Fruit fly (Drosophila melanogaster) whole organism, embryonic: ENCODE results near the gene CG9449.

Experiments used
- Atf6 ChIP-seq: fragments of 200-800 bp; sonication (Bioruptor generic); IDR thresholded peaks from 2 replicates; pipeline ENCODE4 v1.3.6; 2022; ENCODE audit warnings: missing biosample characterization, missing genetic modification characterization
- B-H2 ChIP-seq: fragments of 200-800 bp; sonication (Bioruptor generic); optimal IDR thresholded peaks from 2 replicates; lab custom pipeline; 2018; ENCODE audit warnings: missing biosample characterization, mild to moderate bottlenecking, missing genetic modification characterization
- CG1603 ChIP-seq: fragments of 200-800 bp; sonication (Bioruptor generic); optimal IDR thresholded peaks from 2 replicates; lab custom pipeline; 2019; ENCODE audit warnings: missing biosample characterization, mild to moderate bottlenecking, missing genetic modification characterization, moderate library complexity
- CG17361 ChIP-seq: fragments of 200-800 bp; sonication (Bioruptor generic); IDR thresholded peaks from 3 replicates; pipeline ENCODE4 v1.3.6; 2022; ENCODE audit warnings: missing biosample characterization, missing genetic modification characterization
- CG17912 ChIP-seq: fragments of 200-800 bp; sonication (Bioruptor generic); optimal IDR thresholded peaks from 2 replicates; lab custom pipeline; 2018; ENCODE audit warnings: missing biosample characterization, mild to moderate bottlenecking, missing genetic modification characterization
- CG3281 ChIP-seq: fragments of 200-800 bp; sonication (Bioruptor generic); optimal IDR thresholded peaks from 3 replicates; lab custom pipeline; 2017; ENCODE audit warnings: missing biosample characterization, mild to moderate bottlenecking, missing genetic modification characterization
- CG33557 ChIP-seq: fragments of 200-800 bp; sonication (Bioruptor generic); optimal IDR thresholded peaks from 2 replicates; lab custom pipeline; 2019; ENCODE audit warnings: missing biosample characterization, mild to moderate bottlenecking, missing genetic modification characterization, moderate library complexity
- CG3847 ChIP-seq: fragments of 200-800 bp; sonication (Bioruptor generic); IDR thresholded peaks from 2 replicates; pipeline ENCODE4 v1.3.6; 2022; ENCODE audit warnings: missing biosample characterization, missing genetic modification characterization
- CG43689 ChIP-seq: fragments of 200-800 bp; sonication (Bioruptor generic); IDR thresholded peaks from 2 replicates; pipeline ENCODE4 v1.3.6; 2022; ENCODE audit warnings: missing biosample characterization, missing genetic modification characterization
- CG4707 ChIP-seq: fragments of 200-800 bp; sonication (Bioruptor generic); optimal IDR thresholded peaks from 2 replicates; lab custom pipeline; 2018; ENCODE audit warnings: missing biosample characterization, mild to moderate bottlenecking, missing genetic modification characterization, moderate library complexity
- CG6689 ChIP-seq: fragments of 200-800 bp; sonication (Bioruptor generic); IDR thresholded peaks from 2 replicates; pipeline ENCODE4 v1.3.6; 2022; ENCODE audit warnings: missing biosample characterization, missing genetic modification characterization
- CG7372 ChIP-seq: fragments of 200-800 bp; sonication (Bioruptor generic); IDR thresholded peaks from 2 replicates; pipeline ENCODE4 v1.3.6; 2022; ENCODE audit warnings: missing biosample characterization, missing genetic modification characterization
- CG7928 ChIP-seq: fragments of 200-800 bp; sonication (Bioruptor generic); optimal IDR thresholded peaks from 2 replicates; lab custom pipeline; 2017; ENCODE audit warnings: missing biosample characterization, mild to moderate bottlenecking, missing genetic modification characterization
- CG9215 ChIP-seq: fragments of 200-800 bp; sonication (Bioruptor generic); IDR thresholded peaks from 2 replicates; pipeline ENCODE4 v1.3.6; 2022; ENCODE audit warnings: missing biosample characterization, missing genetic modification characterization
- CG9727 ChIP-seq: fragments of 200-800 bp; sonication (Bioruptor generic); optimal IDR thresholded peaks from 3 replicates; lab custom pipeline; 2017; ENCODE audit warnings: missing biosample characterization, mild to moderate bottlenecking, missing genetic modification characterization
- CTCF ChIP-seq: fragments of 200-800 bp; sonication (Bioruptor generic); optimal IDR thresholded peaks from 2 replicates; lab custom pipeline; 2017; ENCODE audit warnings: missing biosample characterization, mild to moderate bottlenecking, missing genetic modification characterization, moderate library complexity
- Hmx ChIP-seq: fragments of 200-800 bp; sonication (Bioruptor generic); optimal IDR thresholded peaks from 2 replicates; lab custom pipeline; 2016; ENCODE audit warnings: missing biosample characterization, missing genetic modification characterization
- Hr78 ChIP-seq, 2 experiments: fragments of 200-800 bp in 1 of 2; fragments of >200 bp in 1 of 2; sonication (Bioruptor generic) in 1 of 2; optimal IDR thresholded peaks; 2 replicates each; lab custom pipeline; 2017 to 2019; ENCODE audit warnings: missing biosample characterization in 2 of 2, missing genetic modification characterization in 2 of 2, mild to moderate bottlenecking in 1 of 2, moderate library complexity in 1 of 2
- Lhr ChIP-seq: fragments of 200-800 bp; sonication (Bioruptor generic); optimal IDR thresholded peaks from 3 replicates; lab custom pipeline; 2017; ENCODE audit warnings: mild to moderate bottlenecking, missing biosample characterization, missing genetic modification reagents, missing genetic modification characterization
- Lpt ChIP-seq: fragments of >200 bp; optimal IDR thresholded peaks from 2 replicates; lab custom pipeline; 2018; ENCODE audit warnings: missing biosample characterization, missing genetic modification characterization
- Mes4 ChIP-seq: fragments of 200-800 bp; sonication (Bioruptor generic); optimal IDR thresholded peaks from 2 replicates; lab custom pipeline; 2016; ENCODE audit warnings: missing biosample characterization, missing genetic modification characterization
- NC2α ChIP-seq: fragments of 200-800 bp; sonication (Bioruptor generic); optimal IDR thresholded peaks from 2 replicates; lab custom pipeline; 2016; ENCODE audit warnings: missing biosample characterization, missing genetic modification characterization
- NC2β ChIP-seq: fragments of 200-800 bp; sonication (Bioruptor generic); optimal IDR thresholded peaks from 2 replicates; lab custom pipeline; 2016; ENCODE audit warnings: missing biosample characterization, missing genetic modification characterization
- NFAT ChIP-seq: fragments of 200-800 bp; sonication (Bioruptor generic); IDR thresholded peaks from 2 replicates; pipeline ENCODE4 v1.3.6; 2022; ENCODE audit warnings: missing biosample characterization, missing genetic modification characterization
- Oaz ChIP-seq: fragments of 200-800 bp; sonication (Bioruptor generic); IDR thresholded peaks from 2 replicates; pipeline ENCODE4 v1.3.6; 2022; ENCODE audit warnings: missing biosample characterization, missing genetic modification characterization
- Sry-β ChIP-seq: fragments of 200-800 bp; sonication (Bioruptor generic); optimal IDR thresholded peaks from 2 replicates; lab custom pipeline; 2018; ENCODE audit warnings: missing biosample characterization, mild to moderate bottlenecking, missing genetic modification characterization, moderate library complexity
- Vsx1 ChIP-seq: fragments of 200-800 bp; sonication (Bioruptor generic); optimal IDR thresholded peaks from 2 replicates; lab custom pipeline; 2017; ENCODE audit warnings: missing biosample characterization, mild to moderate bottlenecking, missing genetic modification characterization, missing genetic modification reagents
- Xrp1 ChIP-seq: fragments of 200-800 bp; sonication (Bioruptor generic); IDR thresholded peaks from 2 replicates; pipeline ENCODE4 v1.3.6; 2022; ENCODE audit warnings: missing biosample characterization, missing genetic modification characterization
- aop ChIP-seq: fragments of 200-800 bp; sonication (Bioruptor generic); IDR thresholded peaks from 2 replicates; pipeline ENCODE4 v1.3.6; 2022; ENCODE audit warnings: missing biosample characterization, missing genetic modification characterization
- bab2 ChIP-seq: fragments of 200-800 bp; sonication (Bioruptor generic); optimal IDR thresholded peaks from 2 replicates; lab custom pipeline; 2016; ENCODE audit warnings: missing biosample characterization, missing genetic modification characterization
- btn ChIP-seq: fragments of 200-800 bp; sonication (Bioruptor generic); optimal IDR thresholded peaks from 2 replicates; lab custom pipeline; 2016; ENCODE audit warnings: missing biosample characterization, missing genetic modification characterization
- gcm ChIP-seq: fragments of 200-800 bp; sonication (Bioruptor generic); optimal IDR thresholded peaks from 2 replicates; lab custom pipeline; 2019; ENCODE audit warnings: missing biosample characterization, mild to moderate bottlenecking, missing genetic modification characterization, moderate library complexity
- gcm2 ChIP-seq: fragments of 200-800 bp; sonication (Bioruptor generic); optimal IDR thresholded peaks from 2 replicates; lab custom pipeline; 2016; ENCODE audit warnings: missing biosample characterization, missing genetic modification characterization
- hkb ChIP-seq, 2 experiments: fragments of 200-800 bp in 1 of 2; fragments of >200 bp in 1 of 2; sonication (Bioruptor generic) in 1 of 2; IDR thresholded peaks in 1 of 2; optimal IDR thresholded peaks in 1 of 2; 2 replicates each; pipeline versions ENCODE4 v1.3.6 to Lab custom; 2017 to 2022; ENCODE audit warnings: missing biosample characterization in 1 of 2, missing genetic modification characterization in 1 of 2
- ind ChIP-seq: fragments of 200-800 bp; sonication (Bioruptor generic); optimal IDR thresholded peaks from 3 replicates; lab custom pipeline; 2016; ENCODE audit warnings: missing biosample characterization, missing genetic modification characterization
- knrl ChIP-seq: fragments of 200-800 bp; sonication (Bioruptor generic); IDR thresholded peaks from 3 replicates; pipeline ENCODE4 v1.3.6; 2022; ENCODE audit warnings: missing biosample characterization, missing genetic modification characterization; ENCODE audit not compliant: partially characterized antibody
- lab ChIP-seq: fragments of 200-800 bp; sonication (Bioruptor generic); optimal IDR thresholded peaks from 3 replicates; lab custom pipeline; 2017; ENCODE audit warnings: missing biosample characterization, missing genetic modification characterization, mild to moderate bottlenecking, moderate library complexity, missing genetic modification reagents
- lov ChIP-seq, 2 experiments: fragments of 200-800 bp in 1 of 2; fragments of >200 bp in 1 of 2; sonication (Bioruptor generic) in 1 of 2; IDR thresholded peaks in 1 of 2; optimal IDR thresholded peaks in 1 of 2; 2 replicates in 1 of 2; 3 replicates in 1 of 2; pipeline versions ENCODE4 v1.3.6 to Lab custom; 2017 to 2022; ENCODE audit warnings: missing biosample characterization in 1 of 2, missing genetic modification characterization in 1 of 2
- maf-S ChIP-seq: fragments of 200-800 bp; sonication (Bioruptor generic); optimal IDR thresholded peaks from 2 replicates; lab custom pipeline; 2016; ENCODE audit warnings: missing biosample characterization, missing genetic modification characterization
- nau ChIP-seq: fragments of 200-800 bp; sonication (Bioruptor generic); optimal IDR thresholded peaks from 3 replicates; lab custom pipeline; 2017; ENCODE audit warnings: missing biosample characterization, mild to moderate bottlenecking, missing genetic modification characterization, missing genetic modification reagents
- pan ChIP-seq, 4 experiments: fragments of >200 bp in 3 of 4; fragments of 200-800 bp in 1 of 4; sonication (Bioruptor generic) in 1 of 4; optimal IDR thresholded peaks in 3 of 4; IDR thresholded peaks in 1 of 4; 2 replicates each; pipeline versions ENCODE4 v1.3.6 to Lab custom; 2017 to 2022; ENCODE audit warnings: missing biosample characterization in 2 of 4, missing genetic modification characterization in 2 of 4, mixed read lengths in 1 of 4
- pfk ChIP-seq: fragments of 200-800 bp; sonication (Bioruptor generic); optimal IDR thresholded peaks from 2 replicates; lab custom pipeline; 2018; ENCODE audit warnings: missing biosample characterization, mild to moderate bottlenecking, missing genetic modification characterization, moderate library complexity
- pros ChIP-seq: fragments of 200-800 bp; sonication (Bioruptor generic); optimal IDR thresholded peaks from 3 replicates; lab custom pipeline; 2019; ENCODE audit warnings: missing biosample characterization, mild to moderate bottlenecking, missing genetic modification characterization, moderate library complexity
- repo ChIP-seq: fragments of 200-800 bp; sonication (Bioruptor generic); optimal IDR thresholded peaks from 2 replicates; lab custom pipeline; 2016; ENCODE audit warnings: missing biosample characterization, missing genetic modification characterization
- salm ChIP-seq: fragments of 200-800 bp; sonication (Bioruptor generic); optimal IDR thresholded peaks from 2 replicates; lab custom pipeline; 2018; ENCODE audit warnings: missing biosample characterization, mild to moderate bottlenecking, missing genetic modification characterization
- sc ChIP-seq, 3 experiments: fragments of >200 bp in 2 of 3; fragments of 200-800 bp in 1 of 3; sonication (Bioruptor generic) in 1 of 3; optimal IDR thresholded peaks; 2 replicates in 2 of 3; 3 replicates in 1 of 3; lab custom pipeline; 2017; ENCODE audit warnings: mild to moderate bottlenecking in 1 of 3, missing biosample characterization in 1 of 3, missing genetic modification characterization in 1 of 3, missing genetic modification reagents in 1 of 3
- tio ChIP-seq: fragments of 200-800 bp; sonication (Bioruptor generic); optimal IDR thresholded peaks from 2 replicates; lab custom pipeline; 2017; ENCODE audit warnings: missing biosample characterization, missing genetic modification characterization, inconsistent platforms
- wek ChIP-seq: fragments of 200-800 bp; sonication (Bioruptor generic); optimal IDR thresholded peaks from 3 replicates; lab custom pipeline; 2018; ENCODE audit warnings: missing biosample characterization, mild to moderate bottlenecking, missing genetic modification characterization, moderate library complexity
- z ChIP-seq: fragments of 200-800 bp; sonication (Bioruptor generic); IDR thresholded peaks from 3 replicates; pipeline ENCODE4 v1.3.6; 2022; ENCODE audit warnings: missing biosample characterization, missing genetic modification characterization
- zfh2 ChIP-seq: fragments of 200-800 bp; sonication (Bioruptor generic); optimal IDR thresholded peaks from 2 replicates; lab custom pipeline; 2016; ENCODE audit warnings: missing biosample characterization, missing genetic modification characterization

CG9449 gene

dm6 chr3L:19444092-19444491 lies 53.4 kb downstream of the CG9449 start (continued):
- TF ChIP-seq CG33557 (no peak), NC2α (GFP tag; lab: Kevin White, UChicago) (no peak), CG9727 (GFP tag; lab: Kevin White, UChicago) (no peak), Sry-β (GFP tag; lab: Kevin White, UChicago) (no peak), CG7928 (GFP tag; lab: Kevin White, UChicago) (no peak), sc (optimal IDR thresholded peaks at IDR 0.05; lab: Kevin White, UChicago) (no peak), sc (GFP tag; optimal IDR thresholded peaks at IDR 0.05; lab: Kevin White, UChicago) (no peak), knrl (GFP tag; lab: Robert Waterston, UW) (no peak), Lhr (GFP tag; lab: Kevin White, UChicago) (no peak), CG43689 (GFP tag; lab: Robert Waterston, UW) (no peak), CG6689 (0 out of 2 replicates have a peak, but pooled peaks have one; percentile 28), CG4707 (GFP tag; lab: Kevin White, UChicago) (no peak), nau (no peak), Vsx1 (GFP tag; lab: Kevin White, UChicago) (no peak), Oaz (GFP tag; lab: Robert Waterston, UW) (no peak), CTCF (GFP tag; lab: Kevin White, UChicago) (no peak), pan (optimal IDR thresholded peaks at IDR 0.05; lab: Kevin White, UChicago) (no peak), pan (GFP tag; optimal IDR thresholded peaks at IDR 0.05 in 1 of 2, IDR thresholded peaks at IDR 0.05 in 1 of 2) (no peak), gcm2 (GFP tag; lab: Kevin White, UChicago) (no peak), wek (GFP tag; lab: Kevin White, UChicago) (no peak), gcm (no peak), salm (tag; lab: Kevin White, UChicago) (no peak), btn (no peak), zfh2 (no peak), Xrp1 (GFP tag; lab: Robert Waterston, UW) (0 out of 2 replicates have a peak, but pooled peaks have one; percentile 33), lab (peak; percentile 35), CG17912 (GFP tag; lab: Kevin White, UChicago) (no peak), B-H2 (GFP tag; lab: Kevin White, UChicago) (no peak), CG3847 (GFP tag; lab: Robert Waterston, UW) (0 out of 2 replicates have a peak, but pooled peaks have one; percentile 21), Lpt (no peak), pros (GFP tag; lab: Kevin White, UChicago) (no peak), Hr78 (GFP tag; optimal IDR thresholded peaks at IDR 0.05; lab: Kevin White, UChicago) (no peak), CG3281 (GFP tag; lab: Kevin White, UChicago) (no peak), Hmx (GFP tag; lab: Kevin White, UChicago) (no peak), maf-S (GFP tag; lab: Kevin White, UChicago) (no peak), tio (GFP tag; lab: Kevin White, UChicago) (peak; percentile 12), ind (GFP tag; lab: Kevin White, UChicago) (peak; percentile 24), bab2 (peak; percentile 13), pfk (GFP tag; lab: Kevin White, UChicago) (no peak), CG17361 (GFP tag; lab: Robert Waterston, UW) (no peak), hkb (optimal IDR thresholded peaks at IDR 0.05; lab: Kevin White, UChicago) (no peak), hkb (GFP tag; IDR thresholded peaks at IDR 0.05; lab: Robert Waterston, UW) (no peak), Atf6 (GFP tag; lab: Robert Waterston, UW) (no peak), NFAT (GFP tag; lab: Robert Waterston, UW) (no peak), CG9215 (GFP tag; lab: Robert Waterston, UW) (0 out of 2 replicates have a peak, but pooled peaks have one; percentile 20), aop (no peak), Mes4 (GFP tag; lab: Kevin White, UChicago) (no peak), CG1603 (peak; percentile 57), lov (optimal IDR thresholded peaks at IDR 0.05; lab: Kevin White, UChicago) (no peak), lov (GFP tag; IDR thresholded peaks at IDR 0.05; lab: Robert Waterston, UW) (no peak), z (GFP tag; lab: Robert Waterston, UW) (no peak), repo (GFP tag; lab: Kevin White, UChicago) (no peak), CG7372 (no peak), NC2β (GFP tag; lab: Kevin White, UChicago) (no peak)
